Worm (Caenorhabditis elegans) whole organism, L1 larva: Measurements from ENCODE around the gene F44E5.2.

Source experiments
- C16A3.4 ChIP-seq: fragments of 150-350 bp; optimal IDR thresholded peaks from 2 replicates; lab custom pipeline; 2014; ENCODE audit warnings: missing biosample characterization, missing genetic modification characterization
- C34B4.2 ChIP-seq: sonication (generic microtip); optimal IDR thresholded peaks from 2 replicates; lab custom pipeline; 2017; ENCODE audit warnings: mild to moderate bottlenecking, missing genetic modification characterization, missing compliant biosample characterization
- F16B12.6 ChIP-seq: fragments of 150-350 bp; optimal IDR thresholded peaks from 2 replicates; lab custom pipeline; 2014; ENCODE audit warnings: missing biosample characterization, missing genetic modification characterization
- Y116A8C.19 ChIP-seq: sonication (generic microtip); optimal IDR thresholded peaks from 2 replicates; lab custom pipeline; 2016; ENCODE audit warnings: missing compliant biosample characterization, missing genetic modification characterization, borderline replicate concordance
- aha-1 ChIP-seq: fragments of 150-350 bp; optimal IDR thresholded peaks from 2 replicates; lab custom pipeline; 2014; ENCODE audit warnings: missing biosample characterization, missing genetic modification characterization
- aly-2 ChIP-seq: fragments of 150-350 bp; optimal IDR thresholded peaks from 2 replicates; lab custom pipeline; 2014; ENCODE audit warnings: missing biosample characterization, missing genetic modification characterization
- ama-1 ChIP-seq: fragments of 150-350 bp; optimal IDR thresholded peaks from 2 replicates; lab custom pipeline; 2014
- blmp-1 ChIP-seq: fragments of 150-350 bp; optimal IDR thresholded peaks from 2 replicates; lab custom pipeline; 2014; ENCODE audit warnings: missing biosample characterization, missing genetic modification characterization
- ceh-88 ChIP-seq: fragments of 200-800 bp; sonication (Bioruptor generic); IDR thresholded peaks from 2 replicates; pipeline ENCODE4 v1.3.6; 2022; ENCODE audit warnings: missing genetic modification characterization, missing compliant biosample characterization
- dpl-1 ChIP-seq, 3 experiments: fragments of 150-350 bp in 2 of 3; sonication (generic microtip) in 1 of 3; optimal IDR thresholded peaks; 2 replicates each; lab custom pipeline; 2014 to 2017; ENCODE audit warnings: missing biosample characterization in 3 of 3, missing genetic modification characterization in 3 of 3, missing genetic modification reagents in 3 of 3
- egl-13 ChIP-seq: sonication (generic microtip); optimal IDR thresholded peaks from 2 replicates; lab custom pipeline; 2016; ENCODE audit warnings: missing genotype, missing genetic modification reagents, missing genetic modification characterization, missing compliant biosample characterization
- egl-27 ChIP-seq, 2 experiments: fragments of 150-350 bp in 1 of 2; sonication (generic microtip); optimal IDR thresholded peaks; 3 replicates each; lab custom pipeline; 2017 to 2018; ENCODE audit warnings: missing biosample characterization in 2 of 2, missing genetic modification characterization in 2 of 2, missing genetic modification reagents in 2 of 2
- elt-2 ChIP-seq: sonication (generic microtip); optimal IDR thresholded peaks from 2 replicates; lab custom pipeline; 2016; ENCODE audit warnings: missing genetic modification characterization, mild to moderate bottlenecking, inconsistent platforms, missing compliant biosample characterization, missing genetic modification reagents
- ets-5 ChIP-seq: fragments of 200-800 bp; sonication (Bioruptor generic); IDR thresholded peaks from 2 replicates; pipeline ENCODE4 v1.3.6; 2022; ENCODE audit warnings: missing genetic modification characterization, missing compliant biosample characterization
- fkh-10 ChIP-seq: sonication (generic microtip); optimal IDR thresholded peaks from 2 replicates; lab custom pipeline; 2017; ENCODE audit warnings: missing biosample characterization, missing genetic modification reagents, missing genetic modification characterization
- fkh-4 ChIP-seq: sonication (generic microtip); optimal IDR thresholded peaks from 2 replicates; lab custom pipeline; 2016; ENCODE audit warnings: missing compliant biosample characterization, missing genetic modification characterization, borderline replicate concordance
- fkh-8 ChIP-seq: sonication (generic microtip); optimal IDR thresholded peaks from 2 replicates; lab custom pipeline; 2016; ENCODE audit warnings: mild to moderate bottlenecking, missing genetic modification characterization, missing compliant biosample characterization
- fos-1 ChIP-seq: fragments of 150-350 bp; optimal IDR thresholded peaks from 2 replicates; lab custom pipeline; 2014; ENCODE audit warnings: missing biosample characterization, missing genetic modification characterization
- grh-1 ChIP-seq: fragments of 200-800 bp; sonication (Bioruptor generic); IDR thresholded peaks from 2 replicates; pipeline ENCODE4 v1.3.6; 2022; ENCODE audit warnings: missing genetic modification reagents, missing genetic modification characterization, missing compliant biosample characterization
- isw-1 ChIP-seq: fragments of 200-800 bp; sonication (Bioruptor generic); IDR thresholded peaks from 2 replicates; pipeline ENCODE4 v1.3.6; 2022; ENCODE audit warnings: missing genetic modification characterization, missing compliant biosample characterization
- jun-1 ChIP-seq: fragments of 150-350 bp; optimal IDR thresholded peaks from 2 replicates; lab custom pipeline; 2014; ENCODE audit warnings: missing biosample characterization, missing genetic modification reagents, missing genetic modification characterization
- lin-13 ChIP-seq: fragments of 150-350 bp; optimal IDR thresholded peaks from 2 replicates; lab custom pipeline; 2014; ENCODE audit warnings: missing biosample characterization, missing genetic modification reagents, missing genetic modification characterization
- lin-35 ChIP-seq, 2 experiments: fragments of 150-350 bp; optimal IDR thresholded peaks; 2 replicates each; lab custom pipeline; 2014; ENCODE audit warnings: missing biosample characterization in 2 of 2, missing genetic modification characterization in 2 of 2, missing genetic modification reagents in 2 of 2
- lin-39 ChIP-seq: fragments of 150-350 bp; optimal IDR thresholded peaks from 2 replicates; lab custom pipeline; 2014; ENCODE audit warnings: missing biosample characterization, missing genetic modification reagents, missing genetic modification characterization
- lir-3 ChIP-seq: sonication (generic microtip); optimal IDR thresholded peaks from 2 replicates; lab custom pipeline; 2016; ENCODE audit warnings: mild to moderate bottlenecking, missing genetic modification characterization, moderate library complexity, missing compliant biosample characterization; ENCODE audit not compliant: poor library complexity
- lsy-2 ChIP-seq, 2 experiments: fragments of 150-350 bp; optimal IDR thresholded peaks; 2 replicates each; lab custom pipeline; 2014; ENCODE audit warnings: missing biosample characterization in 2 of 2, missing genetic modification characterization in 2 of 2
- mab-9 ChIP-seq: fragments of 200-800 bp; sonication (Bioruptor generic); IDR thresholded peaks from 2 replicates; pipeline ENCODE4 v1.3.6; 2022; ENCODE audit warnings: missing genetic modification reagents, missing genetic modification characterization, missing compliant biosample characterization
- mdl-1 ChIP-seq, 2 experiments: fragments of 150-350 bp; optimal IDR thresholded peaks; 2 replicates each; lab custom pipeline; 2014 to 2017; ENCODE audit warnings: missing biosample characterization in 2 of 2, missing genetic modification characterization in 2 of 2, inconsistent platforms in 1 of 2
- mef-2 ChIP-seq: fragments of 150-350 bp; optimal IDR thresholded peaks from 2 replicates; lab custom pipeline; 2014; ENCODE audit warnings: missing biosample characterization, missing genetic modification characterization
- mep-1 ChIP-seq: fragments of 150-350 bp; optimal IDR thresholded peaks from 2 replicates; lab custom pipeline; 2014; ENCODE audit warnings: missing biosample characterization, missing genetic modification characterization
- nhr-12 ChIP-seq: sonication (generic microtip); optimal IDR thresholded peaks from 2 replicates; lab custom pipeline; 2017; ENCODE audit warnings: missing biosample characterization, missing genetic modification characterization
- nhr-19 ChIP-seq: fragments of 200-800 bp; sonication (Bioruptor generic); conservative IDR thresholded peaks from 2 replicates; pipeline ENCODE4 v1.3.6; 2022; ENCODE audit warnings: missing genetic modification characterization, missing compliant biosample characterization
- nhr-20 ChIP-seq: sonication (generic microtip); optimal IDR thresholded peaks from 2 replicates; lab custom pipeline; 2016; ENCODE audit warnings: mild to moderate bottlenecking, missing genetic modification characterization, missing compliant biosample characterization
- nhr-28 ChIP-seq: fragments of 150-350 bp; optimal IDR thresholded peaks from 2 replicates; lab custom pipeline; 2014; ENCODE audit warnings: missing biosample characterization, missing genetic modification characterization
- nhr-71 ChIP-seq: sonication (generic microtip); optimal IDR thresholded peaks from 2 replicates; lab custom pipeline; 2016; ENCODE audit warnings: mild to moderate bottlenecking, missing genetic modification characterization, moderate library complexity, missing compliant biosample characterization
- nhr-77 ChIP-seq: fragments of 150-350 bp; optimal IDR thresholded peaks from 2 replicates; lab custom pipeline; 2014; ENCODE audit warnings: missing biosample characterization, missing genetic modification characterization
- nhr-85 ChIP-seq: sonication (generic microtip); peaks from one replicate; lab custom pipeline; 2016; ENCODE audit warnings: missing genetic modification characterization, inconsistent platforms, missing compliant biosample characterization
- rnt-1 ChIP-seq: sonication (generic microtip); optimal IDR thresholded peaks from 2 replicates; lab custom pipeline; 2016; ENCODE audit warnings: mild to moderate bottlenecking, missing genetic modification characterization, moderate library complexity, missing compliant biosample characterization
- skn-1 ChIP-seq: fragments of 150-350 bp; optimal IDR thresholded peaks from 2 replicates; lab custom pipeline; 2014; ENCODE audit warnings: missing biosample characterization, missing genetic modification characterization
- snpc-4 ChIP-seq: fragments of 150-350 bp; optimal IDR thresholded peaks from 2 replicates; lab custom pipeline; 2014; ENCODE audit warnings: missing biosample characterization, missing genetic modification characterization
- snu-23 ChIP-seq: sonication (generic microtip); optimal IDR thresholded peaks from 2 replicates; lab custom pipeline; 2016; ENCODE audit warnings: missing genetic modification characterization, missing compliant biosample characterization
- sox-4 ChIP-seq: sonication (generic microtip); optimal IDR thresholded peaks from 2 replicates; lab custom pipeline; 2016; ENCODE audit warnings: missing genetic modification characterization, missing compliant biosample characterization
- tbx-2 ChIP-seq: sonication (generic microtip); optimal IDR thresholded peaks from 2 replicates; lab custom pipeline; 2016; ENCODE audit warnings: missing genetic modification characterization, missing compliant biosample characterization
- tlp-1 ChIP-seq: fragments of 150-350 bp; optimal IDR thresholded peaks from 2 replicates; lab custom pipeline; 2014; ENCODE audit warnings: missing biosample characterization, missing genetic modification characterization
- unc-130 ChIP-seq: fragments of 150-350 bp; optimal IDR thresholded peaks from 2 replicates; lab custom pipeline; 2017; ENCODE audit warnings: missing biosample characterization, missing genetic modification characterization, inconsistent platforms
- unc-98 ChIP-seq: fragments of 200-800 bp; sonication (Bioruptor generic); IDR thresholded peaks from 2 replicates; pipeline ENCODE4 v1.3.6; 2022; ENCODE audit warnings: missing genetic modification characterization, missing compliant biosample characterization
- xbp-1 ChIP-seq: sonication (generic microtip); optimal IDR thresholded peaks from 2 replicates; lab custom pipeline; 2016; ENCODE audit warnings: missing genetic modification characterization, missing compliant biosample characterization
- ztf-11 ChIP-seq, 2 experiments: sonication (generic microtip); optimal IDR thresholded peaks; 2 replicates each; lab custom pipeline; 2016 to 2017; ENCODE audit warnings: missing genetic modification characterization in 2 of 2, missing biosample characterization in 1 of 2, missing compliant biosample characterization in 1 of 2
- ztf-4 ChIP-seq: fragments of 150-350 bp; optimal IDR thresholded peaks from 2 replicates; lab custom pipeline; 2014; ENCODE audit warnings: missing biosample characterization, missing genetic modification characterization

The F44E5.2 gene

ce11 chrII:11759277-11759676 lies 7.3 kb upstream of the F44E5.2 start, which contains the start of the genes F44E5.4 and F44E5.5 (continued):
- TF ChIP-seq ztf-11 (tag; optimal IDR thresholded peaks at IDR 0.05; lab: Kevin White, UChicago) (peak in 1 of 2 experiments; percentile 78), ztf-4 (peak; percentile 77), nhr-85 (tag; lab: Kevin White, UChicago) (peak; percentile 90), tbx-2 (tag; lab: Kevin White, UChicago) (peak; percentile 84), nhr-20 (tag; lab: Kevin White, UChicago) (peak; percentile 89), mdl-1 (tag; optimal IDR thresholded peaks at IDR 0.05; lab: Kevin White, UChicago) (peak in 1 of 2 experiments; percentile 61), ets-5 (GFP tag; lab: Robert Waterston, UW) (peak; percentile 98; the same call in 1 of the 2 replicates), nhr-19 (GFP tag; lab: Robert Waterston, UW) (peak; percentile 96), nhr-28 (tag; lab: Kevin White, UChicago) (peak; percentile 42), grh-1 (peak; percentile 94), mab-9 (GFP tag; lab: Robert Waterston, UW) (peak; percentile 100), lir-3 (tag; lab: Kevin White, UChicago) (peak; percentile 64), unc-130 (tag; lab: Kevin White, UChicago) (peak; percentile 38), lin-13 (GFP tag; lab: Kevin White, UChicago) (peak; percentile 87), unc-98 (GFP tag; lab: Robert Waterston, UW) (peak; percentile 99), snu-23 (peak; percentile 92), jun-1 (peak; percentile 90), nhr-77 (tag; lab: Kevin White, UChicago) (peak; percentile 67), lin-35 (GFP tag; optimal IDR thresholded peaks at IDR 0.05; lab: Kevin White, UChicago) (peak; percentile 31 to 78), aha-1 (tag; lab: Kevin White, UChicago) (peak; percentile 76), snpc-4 (peak; percentile 32), fkh-4 (tag; lab: Kevin White, UChicago) (peak; percentile 37), C16A3.4 (peak; percentile 16)

- peak; percentile 52; the same call in 1 of the 2 replicates for TF ChIP-seq ceh-88 (GFP tag; lab: Robert Waterston, UW)
- TF ChIP-seq egl-13 (tag; lab: Kevin White, UChicago) = peak; percentile 41
- TF ChIP-seq lin-35 (GFP tag; optimal IDR thresholded peaks at IDR 0.05; lab: Kevin White, UChicago) = peak; percentile 2 to 53
- TF ChIP-seq nhr-28 (tag; lab: Kevin White, UChicago) = no peak
- TF ChIP-seq Y116A8C.19 (tag; lab: Kevin White, UChicago) = no peak
- TF ChIP-seq egl-27 (tag; optimal IDR thresholded peaks at IDR 0.05; lab: Kevin White, UChicago) = no peak
- TF ChIP-seq unc-98 (GFP tag; lab: Robert Waterston, UW) = no peak
- peak; percentile 14; the same call in 1 of the 2 replicates for TF ChIP-seq isw-1 (GFP tag; lab: Robert Waterston, UW)
- TF ChIP-seq tlp-1 (tag; lab: Kevin White, UChicago) = no peak
- peak; percentile 96 for TF ChIP-seq skn-1
- no peak for TF ChIP-seq lin-39 (tag; lab: Kevin White, UChicago)
- TF ChIP-seq mef-2 = peak; percentile 56
- TF ChIP-seq lsy-2 (tag; optimal IDR thresholded peaks at IDR 0.05; lab: Kevin White, UChicago) = peak in 1 of 2 experiments; percentile 89
- peak; percentile 91 for TF ChIP-seq ztf-4
- TF ChIP-seq nhr-20 (tag; lab: Kevin White, UChicago) = peak; percentile 57
- TF ChIP-seq snpc-4 = peak; percentile 63
- TF ChIP-seq F16B12.6 (tag; lab: Kevin White, UChicago) = peak; percentile 10
- no peak for TF ChIP-seq mdl-1 (tag; optimal IDR thresholded peaks at IDR 0.05; lab: Kevin White, UChicago)
- TF ChIP-seq C34B4.2 = no peak
- no peak for TF ChIP-seq blmp-1 (tag; lab: Kevin White, UChicago)
- peak; percentile 98 for TF ChIP-seq ama-1
- peak; percentile 19 for TF ChIP-seq C16A3.4
- TF ChIP-seq sox-4 (tag; lab: Kevin White, UChicago) = no peak
- peak; percentile 66 for TF ChIP-seq nhr-71 (tag; lab: Kevin White, UChicago)
- TF ChIP-seq aly-2 (tag; lab: Kevin White, UChicago) = peak; percentile 98
- peak; percentile 95 for TF ChIP-seq mep-1
- peak; percentile 80 for TF ChIP-seq fkh-8 (tag; lab: Kevin White, UChicago)
- TF ChIP-seq dpl-1 (GFP tag; optimal IDR thresholded peaks at IDR 0.05; lab: Kevin White, UChicago) = peak in 2 of 3 experiments; percentile 29 to 46
- TF ChIP-seq elt-2 = peak; percentile 8
- TF ChIP-seq nhr-19 (GFP tag; lab: Robert Waterston, UW) = peak; percentile 41
- no peak for TF ChIP-seq nhr-77 (tag; lab: Kevin White, UChicago)
- TF ChIP-seq fkh-10 = no peak
- TF ChIP-seq rnt-1 = no peak
- TF ChIP-seq ztf-11 (tag; optimal IDR thresholded peaks at IDR 0.05; lab: Kevin White, UChicago) = no peak
- no peak for TF ChIP-seq xbp-1 (tag; lab: Kevin White, UChicago)
- TF ChIP-seq nhr-12 = no peak
- no peak for TF ChIP-seq fos-1 (tag; lab: Kevin White, UChicago)
- peak; percentile 68 for TF ChIP-seq mab-9 (GFP tag; lab: Robert Waterston, UW)
Observed at ce11 chrII:11761806-11762512, 4.6 kb upstream of the F44E5.2 start.
